Worm (Caenorhabditis elegans) whole organism, young adult: ENCODE results near the gene C42D8.1.

Experiments used
- B0019.2 ChIP-seq: fragments of 200-800 bp; sonication (Bioruptor generic); conservative IDR thresholded peaks from 2 replicates; pipeline ENCODE4 v1.3.6; 2022; ENCODE audit warnings: missing genetic modification reagents, missing genetic modification characterization, missing compliant biosample characterization
- B0035.1 ChIP-seq: sonication (generic microtip); optimal IDR thresholded peaks from 2 replicates; lab custom pipeline; 2016; ENCODE audit warnings: missing genetic modification characterization, mild to moderate bottlenecking, missing compliant biosample characterization, missing genotype, missing genetic modification reagents
- B0261.1 ChIP-seq: sonication (generic microtip); optimal IDR thresholded peaks from 2 replicates; lab custom pipeline; 2016; ENCODE audit warnings: mild to moderate bottlenecking, missing genetic modification characterization, moderate library complexity, missing compliant biosample characterization
- B0336.3 ChIP-seq: fragments of 200-800 bp; sonication (Bioruptor generic); IDR thresholded peaks from 2 replicates; pipeline ENCODE4 v1.3.6; 2022; ENCODE audit warnings: missing genetic modification characterization, missing compliant biosample characterization
- F10E7.11 ChIP-seq: sonication (generic microtip); optimal IDR thresholded peaks from 2 replicates; lab custom pipeline; 2017; ENCODE audit warnings: mild to moderate bottlenecking, missing genetic modification characterization, moderate library complexity, missing compliant biosample characterization
- F23B12.7 ChIP-seq: sonication (generic microtip); optimal IDR thresholded peaks from 2 replicates; lab custom pipeline; 2017; ENCODE audit warnings: missing genetic modification characterization, mild to moderate bottlenecking, missing compliant biosample characterization, antibody characterized with exemption, moderate library complexity; ENCODE audit not compliant: insufficient read depth
- F49E8.2 ChIP-seq: sonication (generic microtip); optimal IDR thresholded peaks from 3 replicates; lab custom pipeline; 2017; ENCODE audit warnings: missing genetic modification characterization, mild to moderate bottlenecking, missing compliant biosample characterization, antibody characterized with exemption, moderate library complexity; ENCODE audit not compliant: insufficient read depth
- F55B11.4 ChIP-seq: sonication (generic microtip); optimal IDR thresholded peaks from 2 replicates; lab custom pipeline; 2016; ENCODE audit warnings: missing compliant biosample characterization, missing genetic modification characterization, borderline replicate concordance; ENCODE audit not compliant: insufficient read depth
- K11D2.4 ChIP-seq: fragments of 200-800 bp; sonication (Bioruptor generic); IDR thresholded peaks from 2 replicates; pipeline ENCODE4 v1.3.6; 2022; ENCODE audit warnings: missing genetic modification reagents, missing genetic modification characterization, missing compliant biosample characterization
- Y56A3A.18 ChIP-seq: fragments of 200-800 bp; sonication (Bioruptor generic); IDR thresholded peaks from 2 replicates; pipeline ENCODE4 v1.3.6; 2022; ENCODE audit warnings: missing genetic modification reagents, missing genetic modification characterization, missing compliant biosample characterization
- Y67H2A.10 ChIP-seq: fragments of 200-800 bp; sonication (Bioruptor generic); conservative IDR thresholded peaks from 2 replicates; pipeline ENCODE4 v1.3.6; 2022; ENCODE audit warnings: missing genetic modification reagents, missing genetic modification characterization, missing compliant biosample characterization
- attf-5 ChIP-seq: fragments of 200-800 bp; sonication (Bioruptor generic); optimal IDR thresholded peaks from 2 replicates; lab custom pipeline; 2018; ENCODE audit warnings: mild to moderate bottlenecking, missing genetic modification characterization, missing compliant biosample characterization
- ceh-40 ChIP-seq: fragments of 200-800 bp; sonication (Bioruptor generic); IDR thresholded peaks from 2 replicates; pipeline ENCODE4 v1.3.6; 2022; ENCODE audit warnings: missing genetic modification characterization, missing compliant biosample characterization
- ceh-79 ChIP-seq: sonication (generic microtip); optimal IDR thresholded peaks from 2 replicates; lab custom pipeline; 2017; ENCODE audit warnings: mild to moderate bottlenecking, missing genetic modification characterization, missing compliant biosample characterization
- die-1 ChIP-seq: sonication (generic microtip); optimal IDR thresholded peaks from 2 replicates; lab custom pipeline; 2016; ENCODE audit warnings: missing genotype, mild to moderate bottlenecking, missing genetic modification characterization, missing compliant biosample characterization
- dpff-1 ChIP-seq: sonication (generic microtip); optimal IDR thresholded peaks from 2 replicates; lab custom pipeline; 2017; ENCODE audit warnings: mild to moderate bottlenecking, missing genetic modification characterization, missing compliant biosample characterization
- dpl-1 ChIP-seq: fragments of 150-350 bp; optimal IDR thresholded peaks from 2 replicates; lab custom pipeline; 2014; ENCODE audit warnings: missing biosample characterization, missing genetic modification reagents, missing genetic modification characterization
- egl-18 ChIP-seq: fragments of 200-800 bp; sonication (Bioruptor generic); IDR thresholded peaks from 2 replicates; pipeline ENCODE4 v1.3.6; 2022; ENCODE audit warnings: missing genetic modification reagents, missing genetic modification characterization, missing compliant biosample characterization
- egl-44 ChIP-seq: fragments of 200-800 bp; sonication (Bioruptor generic); IDR thresholded peaks from 2 replicates; pipeline ENCODE4 v1.3.6; 2022; ENCODE audit warnings: missing genetic modification reagents, missing genetic modification characterization, missing compliant biosample characterization
- egrh-3 ChIP-seq: fragments of 200-800 bp; sonication (Bioruptor generic); IDR thresholded peaks from 2 replicates; pipeline ENCODE4 v1.3.6; 2022; ENCODE audit warnings: missing genetic modification reagents, missing genetic modification characterization, missing compliant biosample characterization
- ekl-4 ChIP-seq: fragments of 200-800 bp; sonication (Bioruptor generic); IDR thresholded peaks from 2 replicates; pipeline ENCODE4 v1.3.6; 2022; ENCODE audit warnings: missing genetic modification reagents, missing genetic modification characterization, missing compliant biosample characterization
- ets-4 ChIP-seq: fragments of 200-800 bp; sonication (Bioruptor generic); optimal IDR thresholded peaks from 2 replicates; lab custom pipeline; 2018; ENCODE audit warnings: mild to moderate bottlenecking, missing genetic modification characterization, missing compliant biosample characterization
- him-1 ChIP-seq: sonication (generic microtip); optimal IDR thresholded peaks from 2 replicates; lab custom pipeline; 2016; ENCODE audit warnings: missing genotype, missing genetic modification reagents, missing genetic modification characterization, missing compliant biosample characterization
- hlh-12 ChIP-seq: sonication (generic microtip); optimal IDR thresholded peaks from 2 replicates; lab custom pipeline; 2016; ENCODE audit warnings: missing genetic modification characterization, missing compliant biosample characterization
- hmg-1.2 ChIP-seq: fragments of 200-800 bp; sonication (Bioruptor generic); IDR thresholded peaks from 2 replicates; pipeline ENCODE4 v1.3.6; 2022; ENCODE audit warnings: missing genetic modification reagents, missing genetic modification characterization, missing compliant biosample characterization
- hsf-1 ChIP-seq: fragments of 200-800 bp; sonication (Bioruptor generic); IDR thresholded peaks from 2 replicates; pipeline ENCODE4 v1.3.6; 2022; ENCODE audit warnings: missing genetic modification reagents, missing genetic modification characterization, missing compliant biosample characterization
- lin-26 ChIP-seq: fragments of 200-800 bp; sonication (Bioruptor generic); IDR thresholded peaks from 2 replicates; pipeline ENCODE4 v1.3.6; 2022; ENCODE audit warnings: missing genetic modification reagents, missing genetic modification characterization, missing compliant biosample characterization
- lin-40 ChIP-seq: sonication (generic microtip); optimal IDR thresholded peaks from 2 replicates; lab custom pipeline; 2016; ENCODE audit warnings: missing genetic modification characterization, mild to moderate bottlenecking, missing compliant biosample characterization, missing genotype, missing genetic modification reagents
- lsy-27 ChIP-seq: sonication (generic microtip); optimal IDR thresholded peaks from 2 replicates; lab custom pipeline; 2017; ENCODE audit warnings: missing genetic modification characterization, mild to moderate bottlenecking, missing compliant biosample characterization, antibody characterized with exemption, missing genotype, borderline replicate concordance; ENCODE audit not compliant: insufficient read depth
- madf-10 ChIP-seq: sonication (generic microtip); optimal IDR thresholded peaks from 2 replicates; lab custom pipeline; 2016; ENCODE audit warnings: mild to moderate bottlenecking, missing genetic modification characterization, missing compliant biosample characterization
- madf-3 ChIP-seq: fragments of 200-800 bp; sonication (Bioruptor generic); IDR thresholded peaks from 2 replicates; pipeline ENCODE4 v1.3.6; 2022; ENCODE audit warnings: missing genetic modification reagents, missing genetic modification characterization, missing compliant biosample characterization
- madf-6 ChIP-seq: fragments of 200-800 bp; sonication (Bioruptor generic); IDR thresholded peaks from 2 replicates; pipeline ENCODE4 v1.3.6; 2022; ENCODE audit warnings: missing genetic modification reagents, missing genetic modification characterization, missing compliant biosample characterization
- mcd-1 ChIP-seq: fragments of 200-800 bp; sonication (Bioruptor generic); IDR thresholded peaks from 2 replicates; pipeline ENCODE4 v1.3.6; 2022; ENCODE audit warnings: missing genetic modification reagents, missing genetic modification characterization, missing compliant biosample characterization
- mel-28 ChIP-seq: sonication (generic microtip); optimal IDR thresholded peaks from 2 replicates; lab custom pipeline; 2016; ENCODE audit warnings: borderline replicate concordance, mild to moderate bottlenecking, missing genetic modification characterization, missing compliant biosample characterization
- mxl-1 ChIP-seq: sonication (generic microtip); optimal IDR thresholded peaks from 2 replicates; lab custom pipeline; 2016; ENCODE audit warnings: missing genetic modification characterization, missing compliant biosample characterization
- nfya-2 ChIP-seq: fragments of 200-800 bp; sonication (Bioruptor generic); IDR thresholded peaks from 2 replicates; pipeline ENCODE4 v1.3.6; 2022; ENCODE audit warnings: missing genetic modification reagents, missing genetic modification characterization, missing compliant biosample characterization
- sea-2 ChIP-seq: fragments of 200-800 bp; sonication (Bioruptor generic); IDR thresholded peaks from 2 replicates; pipeline ENCODE4 v1.3.6; 2022; ENCODE audit warnings: missing genetic modification characterization, missing compliant biosample characterization
- snpc-1.3 ChIP-seq: sonication (generic microtip); optimal IDR thresholded peaks from 2 replicates; lab custom pipeline; 2017; ENCODE audit warnings: missing genetic modification characterization, mild to moderate bottlenecking, missing compliant biosample characterization, antibody characterized with exemption, moderate library complexity, missing genotype, missing genetic modification reagents; ENCODE audit not compliant: insufficient read depth
- snpc-3.4 ChIP-seq: sonication (generic microtip); optimal IDR thresholded peaks from 2 replicates; lab custom pipeline; 2017; ENCODE audit warnings: missing genetic modification characterization, mild to moderate bottlenecking, missing compliant biosample characterization, antibody characterized with exemption, moderate library complexity, missing genotype, missing genetic modification reagents
- somi-1 ChIP-seq: fragments of 200-800 bp; sonication (Bioruptor generic); optimal IDR thresholded peaks from 2 replicates; lab custom pipeline; 2018; ENCODE audit warnings: mild to moderate bottlenecking, missing genetic modification characterization, missing compliant biosample characterization
- tlf-1 ChIP-seq: fragments of 200-800 bp; sonication (Bioruptor generic); optimal IDR thresholded peaks from 2 replicates; lab custom pipeline; 2018; ENCODE audit warnings: mild to moderate bottlenecking, missing genetic modification characterization, missing compliant biosample characterization
- unc-130 ChIP-seq: sonication (generic microtip); optimal IDR thresholded peaks from 2 replicates; lab custom pipeline; 2016; ENCODE audit warnings: missing genetic modification reagents, missing genetic modification characterization, missing compliant biosample characterization
- xnd-1 ChIP-seq: sonication (generic microtip); optimal IDR thresholded peaks from 2 replicates; lab custom pipeline; 2016; ENCODE audit warnings: missing genotype, missing genetic modification reagents, missing genetic modification characterization, missing compliant biosample characterization
- ztf-18 ChIP-seq: sonication (generic microtip); optimal IDR thresholded peaks from 2 replicates; lab custom pipeline; 2016; ENCODE audit warnings: missing genotype, mild to moderate bottlenecking, missing genetic modification characterization, missing compliant biosample characterization
- ztf-22 ChIP-seq: fragments of 200-800 bp; sonication (Bioruptor generic); optimal IDR thresholded peaks from 2 replicates; lab custom pipeline; 2018; ENCODE audit warnings: mild to moderate bottlenecking, missing genetic modification characterization, moderate library complexity, missing compliant biosample characterization
- ztf-28 ChIP-seq: fragments of 200-800 bp; sonication (Bioruptor generic); IDR thresholded peaks from 2 replicates; pipeline ENCODE4 v1.3.6; 2022; ENCODE audit warnings: missing genetic modification reagents, missing genetic modification characterization, missing compliant biosample characterization
- ztf-3 ChIP-seq: fragments of 200-800 bp; sonication (Bioruptor generic); optimal IDR thresholded peaks from 2 replicates; lab custom pipeline; 2018; ENCODE audit warnings: mild to moderate bottlenecking, missing genetic modification characterization, missing compliant biosample characterization

The C42D8.1 gene

DNA sequence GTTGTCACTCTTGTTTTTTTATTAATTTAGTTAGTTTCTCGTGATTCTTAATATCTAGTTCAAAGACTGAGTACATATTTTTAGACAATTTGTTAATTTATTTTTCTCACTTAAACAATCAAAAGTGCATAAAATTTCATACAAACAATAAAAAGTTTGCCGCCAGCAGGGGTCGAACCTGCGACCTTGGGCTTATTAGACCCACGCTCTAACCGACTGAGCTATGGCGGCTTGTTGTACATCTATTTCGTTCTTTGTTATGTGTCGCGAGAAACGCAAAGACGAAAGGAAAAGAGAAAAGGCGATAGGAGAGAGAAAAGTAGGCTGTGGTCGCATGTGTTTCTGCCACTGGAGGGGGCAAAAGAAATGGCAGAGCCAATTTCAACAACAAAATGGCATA is 23.8 kb upstream of the C42D8.1 start (continued):
- peak; percentile 79 for TF ChIP-seq somi-1 (GFP tag; lab: Kevin White, UChicago)
- TF ChIP-seq madf-3, result peak; percentile 84
- peak; percentile 79 for TF ChIP-seq him-1 (tag; lab: Kevin White, UChicago)
- no peak for TF ChIP-seq B0019.2
- TF ChIP-seq tlf-1 (GFP tag; lab: Kevin White, UChicago), result peak; percentile 60
- TF ChIP-seq hsf-1, result 0 out of 2 replicates have a peak, but pooled peaks have one; percentile 45
- no peak for TF ChIP-seq F55B11.4 (tag; lab: Kevin White, UChicago)
- peak; percentile 71; the same call in 1 of the 2 replicates for TF ChIP-seq B0336.3 (GFP tag; lab: Robert Waterston, UW)
- TF ChIP-seq ztf-22 (GFP tag; lab: Kevin White, UChicago), result peak; percentile 66
- TF ChIP-seq unc-130 (GFP tag; lab: Kevin White, UChicago), result peak; percentile 75
- peak; percentile 60 for TF ChIP-seq mxl-1
- peak; percentile 81 for TF ChIP-seq K11D2.4 (GFP tag; lab: Robert Waterston, UW)
- TF ChIP-seq dpl-1 (GFP tag; lab: Kevin White, UChicago), result peak; percentile 23
- TF ChIP-seq snpc-3.4 (tag; lab: Kevin White, UChicago), result peak; percentile 68
- TF ChIP-seq F23B12.7 (tag; lab: Kevin White, UChicago), result peak; percentile 34
- peak; percentile 76 for TF ChIP-seq ztf-18 (tag; lab: Kevin White, UChicago)
- TF ChIP-seq xnd-1 (tag; lab: Kevin White, UChicago), result no peak
- TF ChIP-seq ekl-4, result peak; percentile 69
- TF ChIP-seq F49E8.2, result peak; percentile 6
- TF ChIP-seq lin-40, result peak; percentile 90
- TF ChIP-seq lin-26, result peak; percentile 95
- TF ChIP-seq nfya-2 (GFP tag; lab: Robert Waterston, UW), result no peak
- TF ChIP-seq Y67H2A.10 (GFP tag; lab: Robert Waterston, UW), result 0 out of 2 replicates have a peak, but pooled peaks have one; percentile 12
- TF ChIP-seq ceh-79, result peak; percentile 66
- TF ChIP-seq ceh-40, result peak; percentile 53; the same call in 1 of the 2 replicates
- peak; percentile 83 for TF ChIP-seq madf-10
- TF ChIP-seq F10E7.11 (tag; lab: Kevin White, UChicago), result peak; percentile 63
- peak; percentile 76 for TF ChIP-seq ztf-3 (GFP tag; lab: Kevin White, UChicago)
- TF ChIP-seq Y56A3A.18 (GFP tag; lab: Robert Waterston, UW), result peak; percentile 61; the same call in 1 of the 2 replicates
- TF ChIP-seq ets-4 (GFP tag; lab: Kevin White, UChicago), result peak; percentile 74
- TF ChIP-seq ztf-28 (GFP tag; lab: Robert Waterston, UW), result peak; percentile 74; the same call in 1 of the 2 replicates
- no peak for TF ChIP-seq egl-18 (GFP tag; lab: Robert Waterston, UW)
- peak; percentile 72 for TF ChIP-seq attf-5 (GFP tag; lab: Kevin White, UChicago)
- TF ChIP-seq hlh-12, result no peak
- peak; percentile 55 for TF ChIP-seq madf-6 (GFP tag; lab: Robert Waterston, UW)
- TF ChIP-seq lsy-27, result peak; percentile 76
- TF ChIP-seq die-1 (tag; lab: Kevin White, UChicago), result peak; percentile 93
- TF ChIP-seq mel-28 (tag; lab: Kevin White, UChicago), result no peak
- peak; percentile 51; the same call in 1 of the 2 replicates for TF ChIP-seq egrh-3 (GFP tag; lab: Robert Waterston, UW)
- TF ChIP-seq mcd-1 (GFP tag; lab: Robert Waterston, UW), result peak; percentile 68
- peak; percentile 98 for TF ChIP-seq B0261.1 (tag; lab: Kevin White, UChicago)
- no peak for TF ChIP-seq dpff-1
- TF ChIP-seq egl-44, result peak; percentile 76; the same call in 1 of the 2 replicates
- TF ChIP-seq sea-2, result 0 out of 2 replicates have a peak, but pooled peaks have one; percentile 74
- peak; percentile 86 for TF ChIP-seq hmg-1.2 (GFP tag; lab: Robert Waterston, UW)
- peak; percentile 75 for TF ChIP-seq B0035.1 (tag; lab: Kevin White, UChicago)
- TF ChIP-seq snpc-1.3 (tag; lab: Kevin White, UChicago), result peak; percentile 90
